Worm (Caenorhabditis elegans) whole organism, L2 larva: Measurements from ENCODE around the gene fbxa-94.

Experiments used
- alr-1 ChIP-seq: fragments of 150-350 bp; optimal IDR thresholded peaks from 2 replicates; lab custom pipeline; 2014; ENCODE audit warnings: missing biosample characterization, missing genetic modification characterization
- aly-2 ChIP-seq: fragments of 150-350 bp; optimal IDR thresholded peaks from 2 replicates; lab custom pipeline; 2014; ENCODE audit warnings: missing biosample characterization, missing genetic modification characterization
- egl-27 ChIP-seq: sonication (generic microtip); optimal IDR thresholded peaks from 3 replicates; lab custom pipeline; 2017; ENCODE audit warnings: missing biosample characterization, missing genetic modification reagents, missing genetic modification characterization
- lin-13 ChIP-seq: fragments of 150-350 bp; optimal IDR thresholded peaks from 2 replicates; lab custom pipeline; 2014; ENCODE audit warnings: missing biosample characterization, missing genetic modification reagents, missing genetic modification characterization
- nhr-77 ChIP-seq: fragments of 150-350 bp; optimal IDR thresholded peaks from 2 replicates; lab custom pipeline; 2014; ENCODE audit warnings: missing biosample characterization, missing genetic modification characterization
- unc-39 ChIP-seq: fragments of 150-350 bp; optimal IDR thresholded peaks from 2 replicates; lab custom pipeline; 2014; ENCODE audit warnings: missing biosample characterization, missing genetic modification characterization
- unc-62 ChIP-seq: fragments of 150-350 bp; optimal IDR thresholded peaks from 2 replicates; lab custom pipeline; 2014; ENCODE audit warnings: missing biosample characterization, missing genetic modification reagents, missing genetic modification characterization
- zag-1 ChIP-seq: fragments of 150-350 bp; optimal IDR thresholded peaks from 2 replicates; lab custom pipeline; 2014; ENCODE audit warnings: missing biosample characterization, missing genetic modification characterization

DNA sequence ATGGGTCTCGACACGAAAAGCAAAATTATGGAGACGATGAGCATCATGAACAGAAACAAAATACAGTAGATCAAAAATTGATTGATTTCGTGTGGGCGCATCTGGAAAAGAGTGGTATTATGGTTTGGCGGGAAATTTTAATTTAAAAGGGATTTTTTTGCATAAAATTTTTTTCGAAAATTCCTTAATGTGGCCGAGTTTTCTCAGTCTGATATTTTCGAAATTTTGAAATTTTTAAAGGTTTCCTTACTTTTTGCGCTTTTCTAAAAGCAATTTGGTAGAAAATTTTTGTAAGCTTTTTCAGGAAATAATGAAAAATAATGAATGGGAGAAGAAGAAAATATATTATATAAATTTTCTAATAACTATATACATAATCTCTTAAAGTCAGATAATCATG lies 38.8 kb upstream of the fbxa-94 start, which contains the start of gene F21A3.2:
- TF ChIP-seq lin-13 (GFP tag; lab: Kevin White, UChicago) (no peak), egl-27 (tag; lab: Kevin White, UChicago) (no peak), unc-62 (no peak), aly-2 (no peak), alr-1 (tag; lab: Kevin White, UChicago) (no peak), unc-39 (tag; lab: Kevin White, UChicago) (no peak), zag-1 (tag; lab: Kevin White, UChicago) (no peak), nhr-77 (tag; lab: Kevin White, UChicago) (no peak)
